Worm (Caenorhabditis elegans) whole organism, early embryonic: ENCODE measurements around the gene K09C4.5.

Experiments used
- B0310.2 ChIP-seq: sonication (generic microtip); optimal IDR thresholded peaks from 2 replicates; lab custom pipeline; 2016; ENCODE audit warnings: mild to moderate bottlenecking, missing genetic modification characterization, missing compliant biosample characterization
- F13C5.2 ChIP-seq: sonication (generic microtip); optimal IDR thresholded peaks from 2 replicates; lab custom pipeline; 2017; ENCODE audit warnings: mild to moderate bottlenecking, missing genetic modification characterization, inconsistent platforms, missing compliant biosample characterization
- aly-1 ChIP-seq: sonication (generic microtip); optimal IDR thresholded peaks from 2 replicates; lab custom pipeline; 2016; ENCODE audit warnings: missing genetic modification characterization, missing compliant biosample characterization
- ama-1 ChIP-seq: fragments of 150-350 bp; optimal IDR thresholded peaks from 2 replicates; lab custom pipeline; 2014
- ceh-13 ChIP-seq: fragments of 200-800 bp; sonication (Bioruptor generic); optimal IDR thresholded peaks from 2 replicates; lab custom pipeline; 2018; ENCODE audit warnings: mild to moderate bottlenecking, missing genetic modification characterization, missing compliant biosample characterization
- ceh-36 ChIP-seq: sonication (generic microtip); optimal IDR thresholded peaks from 2 replicates; lab custom pipeline; 2016; ENCODE audit warnings: missing genetic modification characterization, inconsistent platforms, missing compliant biosample characterization
- ets-7 ChIP-seq: sonication (generic microtip); optimal IDR thresholded peaks from 2 replicates; lab custom pipeline; 2016; ENCODE audit warnings: missing genotype, missing genetic modification characterization, missing compliant biosample characterization
- flt-1 ChIP-seq: fragments of 200-800 bp; sonication (Bioruptor generic); IDR thresholded peaks from 2 replicates; pipeline ENCODE4 v1.3.6; 2022; ENCODE audit warnings: missing genetic modification characterization, missing compliant biosample characterization
- hmbx-1 ChIP-seq: sonication (generic microtip); optimal IDR thresholded peaks from 2 replicates; lab custom pipeline; 2016; ENCODE audit warnings: mild to moderate bottlenecking, missing genetic modification characterization, missing compliant biosample characterization
- hmg-4 ChIP-seq: fragments of 200-800 bp; sonication (Bioruptor generic); optimal IDR thresholded peaks from 2 replicates; lab custom pipeline; 2018; ENCODE audit warnings: mild to moderate bottlenecking, missing genetic modification characterization, missing compliant biosample characterization
- hnd-1 ChIP-seq: sonication (generic microtip); optimal IDR thresholded peaks from 2 replicates; lab custom pipeline; 2016; ENCODE audit warnings: missing genetic modification characterization, missing compliant biosample characterization
- pes-1 ChIP-seq: fragments of 200-800 bp; sonication (Bioruptor generic); IDR thresholded peaks from 2 replicates; pipeline ENCODE4 v1.3.6; 2022; ENCODE audit warnings: missing genetic modification reagents, missing genetic modification characterization, missing compliant biosample characterization
- scrt-1 ChIP-seq: fragments of 200-800 bp; sonication (Bioruptor generic); IDR thresholded peaks from 2 replicates; pipeline ENCODE4 v1.3.6; 2022; ENCODE audit warnings: missing genetic modification characterization, missing compliant biosample characterization
- sea-1 ChIP-seq: fragments of 200-800 bp; sonication (Bioruptor generic); conservative IDR thresholded peaks from 2 replicates; pipeline ENCODE4 v1.3.6; 2022; ENCODE audit warnings: missing genetic modification characterization, missing compliant biosample characterization
- tbx-11 ChIP-seq: fragments of 200-800 bp; sonication (Bioruptor generic); IDR thresholded peaks from 2 replicates; pipeline ENCODE4 v1.3.6; 2022; ENCODE audit warnings: missing genetic modification characterization, missing compliant biosample characterization
- tbx-37 ChIP-seq: fragments of 200-800 bp; sonication (Bioruptor generic); conservative IDR thresholded peaks from 2 replicates; pipeline ENCODE4 v1.3.6; 2022; ENCODE audit warnings: missing genetic modification reagents, missing genetic modification characterization, missing compliant biosample characterization
- tra-4 ChIP-seq: sonication (generic microtip); optimal IDR thresholded peaks from 2 replicates; lab custom pipeline; 2017; ENCODE audit warnings: missing genetic modification characterization, missing compliant biosample characterization

The K09C4.5 gene

ce11 chrX:3297812-3298211, 15.4 kb downstream of the K09C4.5 start:
- TF ChIP-seq pes-1 (GFP tag; lab: Robert Waterston, UW) (no peak), hmg-4 (GFP tag; lab: Kevin White, UChicago) (no peak), flt-1 (GFP tag; lab: Robert Waterston, UW) (no peak), ceh-36 (no peak), hmbx-1 (no peak), tra-4 (tag; lab: Kevin White, UChicago) (no peak), ceh-13 (GFP tag; lab: Kevin White, UChicago) (no peak), scrt-1 (GFP tag; lab: Robert Waterston, UW) (no peak)

ce11 chrX:3298582-3298981, 16.2 kb downstream of the K09C4.5 start, which contains the start of gene K09C4.1:
TSS of gene K09C4.1 (plus strand) at chrX:3298882.
- no peak for TF ChIP-seq hmbx-1
- TF ChIP-seq tbx-37 (GFP tag; lab: Robert Waterston, UW) = no peak
- TF ChIP-seq sea-1 (GFP tag; lab: Robert Waterston, UW) = no peak
- TF ChIP-seq ama-1 (lab: Kevin White, UChicago) = no peak
- TF ChIP-seq ets-7 (tag; lab: Kevin White, UChicago) = no peak
- TF ChIP-seq aly-1 (tag; lab: Kevin White, UChicago) = no peak
- no peak for TF ChIP-seq F13C5.2 (tag; lab: Kevin White, UChicago)
- TF ChIP-seq ceh-36 = no peak
- no peak for TF ChIP-seq ceh-13 (GFP tag; lab: Kevin White, UChicago)
- no peak for TF ChIP-seq B0310.2 (tag; lab: Kevin White, UChicago)
- TF ChIP-seq scrt-1 (GFP tag; lab: Robert Waterston, UW) = no peak
- no peak for TF ChIP-seq tbx-11 (GFP tag; lab: Robert Waterston, UW)
- TF ChIP-seq hmg-4 (GFP tag; lab: Kevin White, UChicago) = no peak
- TF ChIP-seq flt-1 (GFP tag; lab: Robert Waterston, UW) = no peak
- TF ChIP-seq tra-4 (tag; lab: Kevin White, UChicago) = no peak
- TF ChIP-seq hnd-1 (tag; lab: Kevin White, UChicago) = no peak
- no peak for TF ChIP-seq pes-1 (GFP tag; lab: Robert Waterston, UW)

- TF ChIP-seq tbx-11 (GFP tag; lab: Robert Waterston, UW) (no peak), ets-7 (tag; lab: Kevin White, UChicago) (no peak), hmg-4 (GFP tag; lab: Kevin White, UChicago) (no peak), scrt-1 (GFP tag; lab: Robert Waterston, UW) (no peak), B0310.2 (tag; lab: Kevin White, UChicago) (no peak), hmbx-1 (no peak), sea-1 (GFP tag; lab: Robert Waterston, UW) (no peak), flt-1 (GFP tag; lab: Robert Waterston, UW) (no peak), hnd-1 (tag; lab: Kevin White, UChicago) (no peak), ceh-13 (GFP tag; lab: Kevin White, UChicago) (no peak), tra-4 (tag; lab: Kevin White, UChicago) (no peak), ama-1 (lab: Kevin White, UChicago) (no peak), aly-1 (tag; lab: Kevin White, UChicago) (no peak), F13C5.2 (tag; lab: Kevin White, UChicago) (no peak), tbx-37 (GFP tag; lab: Robert Waterston, UW) (no peak), ceh-36 (no peak)
Measured at ce11 chrX:3300582-3300981, 18.2 kb downstream of the K09C4.5 start.

- no peak for TF ChIP-seq scrt-1 (GFP tag; lab: Robert Waterston, UW)
- TF ChIP-seq hmbx-1 = no peak
- TF ChIP-seq tbx-37 (GFP tag; lab: Robert Waterston, UW) = no peak
- TF ChIP-seq ceh-36 = no peak
- TF ChIP-seq hnd-1 (tag; lab: Kevin White, UChicago) = no peak
- no peak for TF ChIP-seq tbx-11 (GFP tag; lab: Robert Waterston, UW)
- TF ChIP-seq hmg-4 (GFP tag; lab: Kevin White, UChicago) = no peak
- TF ChIP-seq B0310.2 (tag; lab: Kevin White, UChicago) = no peak
- TF ChIP-seq pes-1 (GFP tag; lab: Robert Waterston, UW) = no peak
- TF ChIP-seq flt-1 (GFP tag; lab: Robert Waterston, UW) = no peak
- no peak for TF ChIP-seq ama-1 (lab: Kevin White, UChicago)
- TF ChIP-seq aly-1 (tag; lab: Kevin White, UChicago) = no peak
- TF ChIP-seq F13C5.2 (tag; lab: Kevin White, UChicago) = no peak
- TF ChIP-seq tra-4 (tag; lab: Kevin White, UChicago) = no peak
- no peak for TF ChIP-seq ets-7 (tag; lab: Kevin White, UChicago)
- no peak for TF ChIP-seq ceh-13 (GFP tag; lab: Kevin White, UChicago)
- TF ChIP-seq sea-1 (GFP tag; lab: Robert Waterston, UW) = no peak
Measured at ce11 chrX:3301770-3302169, 19.3 kb downstream of the K09C4.5 start, which contains the start of gene F11D5.5. TSS of gene F11D5.5 (plus strand) at chrX:3302070.

- TF ChIP-seq sea-1 (GFP tag; lab: Robert Waterston, UW) = no peak
- no peak for TF ChIP-seq scrt-1 (GFP tag; lab: Robert Waterston, UW)
- TF ChIP-seq hnd-1 (tag; lab: Kevin White, UChicago) = no peak
- no peak for TF ChIP-seq tra-4 (tag; lab: Kevin White, UChicago)
- no peak for TF ChIP-seq hmg-4 (GFP tag; lab: Kevin White, UChicago)
Measured at ce11 chrX:3304068-3304467, 21.6 kb downstream of the K09C4.5 start, which contains the start of gene F11D5.7. TSS of gene F11D5.7 (plus strand) at chrX:3304368.

ce11 chrX:3306594-3307296, 24.3 kb downstream of the K09C4.5 start:
- TF ChIP-seq tbx-11 (GFP tag; lab: Robert Waterston, UW) = no peak
- no peak for TF ChIP-seq scrt-1 (GFP tag; lab: Robert Waterston, UW)
- no peak for TF ChIP-seq B0310.2 (tag; lab: Kevin White, UChicago)
- no peak for TF ChIP-seq aly-1 (tag; lab: Kevin White, UChicago)
- no peak for TF ChIP-seq tbx-37 (GFP tag; lab: Robert Waterston, UW)
- no peak for TF ChIP-seq hmbx-1
- no peak for TF ChIP-seq tra-4 (tag; lab: Kevin White, UChicago)
- no peak for TF ChIP-seq hnd-1 (tag; lab: Kevin White, UChicago)
- no peak for TF ChIP-seq ceh-13 (GFP tag; lab: Kevin White, UChicago)
- TF ChIP-seq flt-1 (GFP tag; lab: Robert Waterston, UW) = no peak
- no peak for TF ChIP-seq ceh-36
- TF ChIP-seq ama-1 (lab: Kevin White, UChicago) = no peak
- no peak for TF ChIP-seq ets-7 (tag; lab: Kevin White, UChicago)
